Worm (Caenorhabditis elegans) whole organism, young adult: ENCODE results near the gene mlp-1.

Experiments
- C17E4.6 ChIP-seq: fragments of 200-800 bp; sonication (Bioruptor generic); IDR thresholded peaks from 2 replicates; pipeline ENCODE4 v1.3.6; 2022; ENCODE audit warnings: missing genetic modification reagents, missing genetic modification characterization, missing compliant biosample characterization
- F49E8.2 ChIP-seq: sonication (generic microtip); optimal IDR thresholded peaks from 3 replicates; lab custom pipeline; 2017; ENCODE audit warnings: missing genetic modification characterization, mild to moderate bottlenecking, missing compliant biosample characterization, antibody characterized with exemption, moderate library complexity; ENCODE audit not compliant: insufficient read depth
- F52B5.7 ChIP-seq: sonication (generic microtip); optimal IDR thresholded peaks from 2 replicates; lab custom pipeline; 2016; ENCODE audit warnings: mild to moderate bottlenecking, missing genetic modification characterization, missing compliant biosample characterization
- K12H6.12 ChIP-seq: fragments of 200-800 bp; sonication (Bioruptor generic); optimal IDR thresholded peaks from 2 replicates; lab custom pipeline; 2018; ENCODE audit warnings: mild to moderate bottlenecking, missing genetic modification characterization, missing compliant biosample characterization
- Y56A3A.18 ChIP-seq: fragments of 200-800 bp; sonication (Bioruptor generic); IDR thresholded peaks from 2 replicates; pipeline ENCODE4 v1.3.6; 2022; ENCODE audit warnings: missing genetic modification reagents, missing genetic modification characterization, missing compliant biosample characterization
- aptf-3 ChIP-seq: fragments of 200-800 bp; sonication (Bioruptor generic); IDR thresholded peaks from 2 replicates; pipeline ENCODE4 v1.3.6; 2022; ENCODE audit warnings: missing genetic modification characterization, missing compliant biosample characterization
- cebp-1 ChIP-seq, 2 experiments: fragments of 200-800 bp in 1 of 2; sonication (Bioruptor generic) in 1 of 2; sonication (generic microtip) in 1 of 2; IDR thresholded peaks in 1 of 2; optimal IDR thresholded peaks in 1 of 2; 2 replicates each; pipeline versions ENCODE4 v1.3.6 to Lab custom; 2017 to 2022; ENCODE audit warnings: missing compliant biosample characterization in 2 of 2, missing genetic modification characterization in 2 of 2, mild to moderate bottlenecking in 1 of 2, missing genetic modification reagents in 1 of 2, moderate library complexity in 1 of 2
- cebp-2 ChIP-seq: fragments of 200-800 bp; sonication (Bioruptor generic); IDR thresholded peaks from 2 replicates; pipeline ENCODE4 v1.3.6; 2022; ENCODE audit warnings: missing genetic modification characterization, missing compliant biosample characterization
- ceh-40 ChIP-seq: fragments of 200-800 bp; sonication (Bioruptor generic); IDR thresholded peaks from 2 replicates; pipeline ENCODE4 v1.3.6; 2022; ENCODE audit warnings: missing genetic modification characterization, missing compliant biosample characterization
- chd-7 ChIP-seq: sonication (generic microtip); optimal IDR thresholded peaks from 2 replicates; lab custom pipeline; 2016; ENCODE audit warnings: mild to moderate bottlenecking, missing genetic modification characterization, moderate library complexity, missing compliant biosample characterization
- egl-44 ChIP-seq: fragments of 200-800 bp; sonication (Bioruptor generic); IDR thresholded peaks from 2 replicates; pipeline ENCODE4 v1.3.6; 2022; ENCODE audit warnings: missing genetic modification reagents, missing genetic modification characterization, missing compliant biosample characterization
- egrh-3 ChIP-seq: fragments of 200-800 bp; sonication (Bioruptor generic); IDR thresholded peaks from 2 replicates; pipeline ENCODE4 v1.3.6; 2022; ENCODE audit warnings: missing genetic modification reagents, missing genetic modification characterization, missing compliant biosample characterization
- ets-4 ChIP-seq: fragments of 200-800 bp; sonication (Bioruptor generic); optimal IDR thresholded peaks from 2 replicates; lab custom pipeline; 2018; ENCODE audit warnings: mild to moderate bottlenecking, missing genetic modification characterization, missing compliant biosample characterization
- hmg-1.2 ChIP-seq: fragments of 200-800 bp; sonication (Bioruptor generic); IDR thresholded peaks from 2 replicates; pipeline ENCODE4 v1.3.6; 2022; ENCODE audit warnings: missing genetic modification reagents, missing genetic modification characterization, missing compliant biosample characterization
- hmg-20 ChIP-seq: fragments of 200-800 bp; sonication (Bioruptor generic); IDR thresholded peaks from 2 replicates; pipeline ENCODE4 v1.3.6; 2022; ENCODE audit warnings: missing genetic modification reagents, missing genetic modification characterization, missing compliant biosample characterization
- let-526 ChIP-seq: fragments of 200-800 bp; sonication (Bioruptor generic); IDR thresholded peaks from 2 replicates; pipeline ENCODE4 v1.3.6; 2022; ENCODE audit warnings: missing genetic modification reagents, missing genetic modification characterization, missing compliant biosample characterization
- lin-35 ChIP-seq, 3 experiments: fragments of 150-350 bp in 2 of 3; sonication (generic microtip) in 1 of 3; optimal IDR thresholded peaks; 2 replicates each; lab custom pipeline; 2014 to 2018; ENCODE audit warnings: missing biosample characterization in 3 of 3, missing genetic modification characterization in 3 of 3, missing genetic modification reagents in 3 of 3
- lsl-1 ChIP-seq: fragments of 200-800 bp; sonication (Bioruptor generic); optimal IDR thresholded peaks from 2 replicates; lab custom pipeline; 2018; ENCODE audit warnings: mild to moderate bottlenecking, missing genetic modification characterization, moderate library complexity, missing compliant biosample characterization
- nhr-27 ChIP-seq: fragments of 200-800 bp; sonication (Bioruptor generic); optimal IDR thresholded peaks from 2 replicates; lab custom pipeline; 2018; ENCODE audit warnings: mild to moderate bottlenecking, missing genetic modification characterization, moderate library complexity, missing compliant biosample characterization
- nhr-80 ChIP-seq: sonication (generic microtip); optimal IDR thresholded peaks from 2 replicates; lab custom pipeline; 2016; ENCODE audit warnings: missing genetic modification characterization, missing compliant biosample characterization
- pha-4 ChIP-seq: fragments of 150-350 bp; sonication (generic microtip); optimal IDR thresholded peaks from 2 replicates; lab custom pipeline; 2014; ENCODE audit warnings: missing biosample characterization, missing genetic modification reagents, missing genetic modification characterization
- sea-2 ChIP-seq: fragments of 200-800 bp; sonication (Bioruptor generic); IDR thresholded peaks from 2 replicates; pipeline ENCODE4 v1.3.6; 2022; ENCODE audit warnings: missing genetic modification characterization, missing compliant biosample characterization
- sptf-2 ChIP-seq: fragments of 200-800 bp; sonication (Bioruptor generic); optimal IDR thresholded peaks from 2 replicates; lab custom pipeline; 2018; ENCODE audit warnings: mild to moderate bottlenecking, missing genetic modification characterization, missing compliant biosample characterization
- tlf-1 ChIP-seq: fragments of 200-800 bp; sonication (Bioruptor generic); optimal IDR thresholded peaks from 2 replicates; lab custom pipeline; 2018; ENCODE audit warnings: mild to moderate bottlenecking, missing genetic modification characterization, missing compliant biosample characterization
- xnd-1 ChIP-seq: sonication (generic microtip); optimal IDR thresholded peaks from 2 replicates; lab custom pipeline; 2016; ENCODE audit warnings: missing genotype, missing genetic modification reagents, missing genetic modification characterization, missing compliant biosample characterization
- ztf-22 ChIP-seq: fragments of 200-800 bp; sonication (Bioruptor generic); optimal IDR thresholded peaks from 2 replicates; lab custom pipeline; 2018; ENCODE audit warnings: mild to moderate bottlenecking, missing genetic modification characterization, moderate library complexity, missing compliant biosample characterization

The mlp-1 gene

DNA sequence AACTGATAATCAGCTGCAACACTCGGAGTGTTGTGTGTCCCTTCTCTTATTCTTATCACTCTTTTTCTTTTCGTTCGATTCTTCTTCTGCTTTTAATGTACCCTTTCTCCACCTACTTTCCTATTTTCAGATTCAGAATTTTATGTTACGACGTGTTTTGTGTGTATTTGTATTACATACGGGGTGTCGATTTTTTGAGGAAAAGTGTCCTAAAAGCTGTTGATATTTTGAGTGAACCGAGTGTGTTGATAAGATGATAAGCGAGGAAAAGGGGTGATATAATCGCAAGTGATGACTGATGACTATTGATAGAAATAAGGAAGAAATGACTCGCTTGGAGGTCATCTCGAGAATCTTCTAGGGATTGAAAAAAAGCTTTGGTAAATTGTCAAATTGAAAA is 6.6 kb upstream of the mlp-1 start:
- TF ChIP-seq nhr-80 (tag; lab: Kevin White, UChicago) (peak; percentile 83), cebp-2 (GFP tag; lab: Robert Waterston, UW) (no peak), ets-4 (peak; percentile 38), C17E4.6 (no peak), cebp-1 (GFP tag; IDR thresholded peaks at IDR 0.05; lab: Robert Waterston, UW) (no peak), cebp-1 (tag; optimal IDR thresholded peaks at IDR 0.05; lab: Kevin White, UChicago) (peak; percentile 41)
- TF ChIP-seq, all 124 proteins: peak for 3

DNA sequence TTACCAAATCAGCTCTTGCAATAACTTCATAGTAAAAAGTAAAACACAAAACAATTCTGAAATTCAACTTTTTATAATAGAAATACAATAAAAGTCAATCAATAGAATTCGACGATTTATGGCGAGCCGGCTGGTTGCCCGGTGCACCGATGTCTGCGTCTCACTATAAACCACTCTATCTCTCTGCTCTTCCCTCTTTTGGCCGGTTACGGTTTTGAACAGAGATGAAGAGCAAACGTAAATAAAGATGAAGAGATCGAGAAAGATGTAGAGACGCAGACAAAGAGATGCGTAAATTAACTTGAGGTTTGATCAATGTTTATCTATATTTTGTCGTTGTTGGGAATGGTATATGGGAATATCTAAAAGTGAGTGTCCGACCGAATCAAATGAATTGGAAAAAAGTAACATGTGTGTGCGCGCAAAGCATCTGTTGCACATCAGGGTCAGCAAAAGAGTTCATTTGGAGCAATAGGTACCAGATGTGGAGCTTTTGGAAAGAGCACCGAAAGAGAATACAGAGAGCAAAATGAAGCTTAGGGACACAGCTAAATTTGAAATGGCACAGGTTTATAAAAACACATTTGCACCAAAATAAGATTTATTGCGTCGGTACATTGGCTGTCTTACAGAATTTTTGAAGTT is 5.5 kb upstream of the mlp-1 start:
- TF ChIP-seq hmg-1.2 (GFP tag; lab: Robert Waterston, UW) (peak; percentile 66; the same call in 1 of the 2 replicates), aptf-3 (GFP tag; lab: Robert Waterston, UW) (no peak)

DNA sequence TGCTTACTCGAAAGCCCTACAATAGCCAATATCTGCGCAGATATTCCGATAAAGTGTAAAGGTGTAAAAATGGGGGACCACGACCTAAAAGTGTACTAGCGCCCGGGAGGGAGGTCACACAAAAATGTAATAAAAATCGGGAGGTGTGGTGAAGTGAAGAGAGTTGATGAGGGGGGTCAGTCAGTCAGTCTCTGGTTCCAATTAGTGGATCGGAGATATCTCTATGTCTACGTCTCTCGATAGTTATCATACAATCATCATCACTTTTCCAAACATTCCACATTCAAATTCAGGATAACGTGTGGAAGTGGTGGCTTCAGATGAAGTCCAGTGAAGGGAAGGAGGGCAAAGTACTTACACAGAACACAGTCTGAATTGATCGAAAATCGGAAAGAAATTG is 1.2 kb upstream of the mlp-1 start:
- TF ChIP-seq hmg-20 (GFP tag; lab: Robert Waterston, UW) (no peak), F52B5.7 (tag; lab: Kevin White, UChicago) (no peak)

DNA sequence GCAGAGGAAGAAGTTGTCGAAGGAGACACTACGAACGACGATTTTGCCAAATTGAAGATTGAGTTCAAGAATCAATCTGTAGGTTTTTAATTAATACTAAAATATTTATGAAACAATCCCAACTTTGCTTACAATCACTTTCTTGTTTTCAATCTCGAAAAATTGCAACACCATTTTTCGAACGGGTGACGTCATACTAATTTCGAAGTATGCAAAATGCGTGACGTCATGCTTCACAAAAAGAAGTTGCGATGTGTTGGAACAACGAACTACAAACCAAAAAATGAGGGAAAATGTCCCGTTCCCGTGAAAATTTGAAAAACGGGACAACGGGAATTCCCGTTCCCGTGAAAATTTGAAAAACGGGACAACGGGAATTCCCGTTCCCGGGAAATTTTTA is 7.2 kb downstream of the mlp-1 start:
- TF ChIP-seq sptf-2 (GFP tag; lab: Kevin White, UChicago): no peak
- no peak for TF ChIP-seq chd-7
- TF ChIP-seq xnd-1: no peak
- TF ChIP-seq lin-35 (GFP tag; optimal IDR thresholded peaks at IDR 0.05; lab: Kevin White, UChicago): no peak
- no peak for TF ChIP-seq ztf-22
- TF ChIP-seq K12H6.12 (tag; lab: Kevin White, UChicago): no peak
- TF ChIP-seq tlf-1: no peak
- no peak for TF ChIP-seq pha-4 (tag; lab: Kevin White, UChicago)
- TF ChIP-seq let-526 (GFP tag; lab: Robert Waterston, UW): no peak

DNA sequence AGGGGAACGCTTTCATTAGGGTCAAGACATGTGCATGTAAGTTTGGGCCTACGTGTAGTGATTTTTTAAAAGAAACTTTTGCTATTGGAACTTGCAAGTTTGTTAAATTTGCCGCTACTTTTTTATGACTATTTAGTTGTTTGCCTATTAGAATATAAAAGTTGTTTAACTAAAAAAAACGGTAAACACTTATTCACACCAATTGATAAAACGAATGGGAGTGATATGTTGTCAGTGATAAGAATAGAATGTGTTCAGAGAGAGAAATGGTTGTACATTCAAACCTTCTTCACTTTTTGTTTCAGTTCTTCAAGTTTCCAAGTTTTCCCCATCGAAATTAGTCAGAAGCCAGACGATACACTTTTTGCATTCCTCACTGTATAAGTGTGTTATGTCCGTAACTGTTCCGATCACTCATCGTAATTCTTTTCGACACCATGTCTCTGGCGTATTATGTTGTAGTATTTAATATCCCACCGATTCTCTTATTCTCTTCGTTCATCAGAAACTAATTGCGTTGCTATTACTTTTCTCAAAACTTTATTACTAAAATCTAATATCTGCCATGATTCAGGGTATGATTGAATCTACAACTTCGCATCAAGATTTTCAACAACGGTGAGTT is 8.9 kb downstream of the mlp-1 start, which contains the start of gene dct-6:
TSS of gene dct-6 (plus strand) at position 575 of the 625 bp plus-strand sequence.
- TF ChIP-seq ceh-40: no peak
- peak; percentile 41 for TF ChIP-seq nhr-80 (tag; lab: Kevin White, UChicago)

DNA sequence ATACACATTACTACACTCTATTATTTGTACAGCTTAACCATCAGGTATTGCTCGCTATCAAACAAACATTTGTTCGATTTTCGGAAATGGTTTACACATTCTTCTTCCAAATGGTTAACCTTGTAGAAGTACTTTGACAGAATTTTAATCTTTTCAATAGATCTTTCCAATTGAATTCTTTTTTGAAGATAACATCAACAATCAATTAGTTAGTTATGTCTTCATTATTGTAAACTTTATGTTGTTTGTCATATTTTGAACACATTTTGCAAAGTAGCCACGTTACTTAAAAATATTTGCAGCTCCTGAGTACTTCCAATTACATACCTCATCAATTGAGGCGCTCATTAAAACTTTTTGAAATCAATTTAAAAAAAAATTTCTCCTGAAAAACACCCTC is 9.5 kb downstream of the mlp-1 start:
- no peak for TF ChIP-seq sea-2 (GFP tag; lab: Robert Waterston, UW)

DNA sequence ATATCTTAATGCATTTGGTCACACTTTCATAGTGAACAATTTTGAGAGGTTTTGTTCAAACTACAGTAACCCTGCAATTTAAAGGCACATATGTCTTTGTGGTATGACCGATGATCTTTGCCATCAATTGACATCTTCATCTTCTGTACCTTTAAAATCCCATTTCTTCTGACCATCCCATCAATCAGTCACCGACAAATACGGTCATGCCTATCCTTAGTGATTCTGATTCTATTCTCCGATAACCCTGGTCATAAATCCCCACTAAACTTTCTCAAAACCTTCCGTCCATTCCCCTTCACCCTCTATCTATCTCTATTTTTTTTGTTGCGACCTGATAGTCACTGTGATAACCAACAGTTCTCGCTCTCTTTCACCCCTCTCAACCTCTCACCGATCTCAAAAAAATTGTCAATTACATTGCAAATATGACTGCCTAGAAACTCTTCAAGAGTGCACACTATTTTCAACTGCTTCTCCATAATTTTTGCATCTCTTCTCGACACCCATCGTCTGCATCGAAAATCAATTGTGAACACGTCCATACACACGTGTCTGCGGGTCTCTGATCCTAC is 10.7 kb downstream of the mlp-1 start:
- TF ChIP-seq hmg-1.2 (GFP tag; lab: Robert Waterston, UW) (peak; percentile 28; the same call in 1 of the 2 replicates), egl-44 (GFP tag; lab: Robert Waterston, UW) (no peak), Y56A3A.18 (GFP tag; lab: Robert Waterston, UW) (no peak), egrh-3 (no peak), lsl-1 (GFP tag; lab: Kevin White, UChicago) (no peak), F49E8.2 (no peak), nhr-80 (tag; lab: Kevin White, UChicago) (peak; percentile 79), nhr-27 (tag; lab: Kevin White, UChicago) (no peak)
